Worm (Caenorhabditis elegans) whole organism, L4 larva: ENCODE measurements around the gene ZK380.4.

Experiments
- Y5F2A.4 ChIP-seq: fragments of 200-800 bp; sonication (Bioruptor generic); optimal IDR thresholded peaks from 2 replicates; lab custom pipeline; 2018; ENCODE audit warnings: mild to moderate bottlenecking, missing genetic modification characterization, missing compliant biosample characterization
- ZK546.5 ChIP-seq, 2 experiments: sonication (generic microtip); optimal IDR thresholded peaks; 2 replicates each; lab custom pipeline; 2017; ENCODE audit warnings: missing biosample characterization in 2 of 2, missing genetic modification characterization in 2 of 2
- aly-2 ChIP-seq: sonication (generic microtip); optimal IDR thresholded peaks from 2 replicates; lab custom pipeline; 2018; ENCODE audit warnings: missing biosample characterization, missing genetic modification characterization
- ama-1 ChIP-seq: fragments of 150-350 bp; optimal IDR thresholded peaks from 2 replicates; lab custom pipeline; 2014; ENCODE audit warnings: inconsistent platforms, mixed read lengths
- ceh-62 ChIP-seq: sonication (generic microtip); optimal IDR thresholded peaks from 2 replicates; lab custom pipeline; 2017; ENCODE audit warnings: missing biosample characterization, missing genetic modification characterization
- egl-27 ChIP-seq: sonication (generic microtip); optimal IDR thresholded peaks from 3 replicates; lab custom pipeline; 2017; ENCODE audit warnings: missing biosample characterization, missing genetic modification reagents, missing genetic modification characterization
- jun-1 ChIP-seq: fragments of 150-350 bp; optimal IDR thresholded peaks from 2 replicates; lab custom pipeline; 2014; ENCODE audit warnings: missing biosample characterization, missing genetic modification reagents, missing genetic modification characterization
- lin-38 ChIP-seq: fragments of 200-800 bp; sonication (Bioruptor generic); IDR thresholded peaks from 2 replicates; pipeline ENCODE4 v1.3.6; 2022; ENCODE audit warnings: missing genetic modification reagents, missing genetic modification characterization, missing compliant biosample characterization
- lsy-2 ChIP-seq, 2 experiments: fragments of 150-350 bp in 1 of 2; sonication (generic microtip) in 1 of 2; optimal IDR thresholded peaks; 2 replicates each; lab custom pipeline; 2014 to 2017; ENCODE audit warnings: missing biosample characterization in 2 of 2, missing genetic modification characterization in 2 of 2
- mxl-2 ChIP-seq: fragments of 200-800 bp; sonication (Bioruptor generic); conservative IDR thresholded peaks from 2 replicates; pipeline ENCODE4 v1.3.6; 2022; ENCODE audit warnings: missing genetic modification reagents, missing genetic modification characterization, missing compliant biosample characterization
- nhr-28 ChIP-seq: fragments of 150-350 bp; optimal IDR thresholded peaks from 2 replicates; lab custom pipeline; 2014; ENCODE audit warnings: missing biosample characterization, missing genetic modification characterization
- nhr-77 ChIP-seq: fragments of 150-350 bp; optimal IDR thresholded peaks from 2 replicates; lab custom pipeline; 2014; ENCODE audit warnings: missing biosample characterization, missing genetic modification characterization
- pha-4 ChIP-seq, 2 experiments: fragments of 150-350 bp in 1 of 2; fragments of 200-800 bp in 1 of 2; sonication (Bioruptor generic) in 1 of 2; IDR thresholded peaks in 1 of 2; optimal IDR thresholded peaks in 1 of 2; 2 replicates each; pipeline versions ENCODE4 v1.3.6 to Lab custom; 2014 to 2022; ENCODE audit warnings: missing genetic modification characterization in 2 of 2, missing genetic modification reagents in 2 of 2, missing biosample characterization in 1 of 2, missing compliant biosample characterization in 1 of 2
- set-16 ChIP-seq: fragments of 200-800 bp; sonication (Bioruptor generic); IDR thresholded peaks from 2 replicates; pipeline ENCODE4 v1.3.6; 2022; ENCODE audit warnings: missing genetic modification reagents, missing genetic modification characterization, missing compliant biosample characterization

- TF ChIP-seq aly-2 (tag; lab: Kevin White, UChicago) (no peak), pha-4 (GFP tag; IDR thresholded peaks at IDR 0.05; lab: Robert Waterston, UW) (no peak), pha-4 (tag; optimal IDR thresholded peaks at IDR 0.05; lab: Kevin White, UChicago) (no peak), nhr-77 (tag; lab: Kevin White, UChicago) (no peak), ama-1 (no peak), lin-38 (GFP tag; lab: Robert Waterston, UW) (no peak), ZK546.5 (tag; optimal IDR thresholded peaks at IDR 0.05; lab: Kevin White, UChicago) (no peak), jun-1 (tag; lab: Kevin White, UChicago) (no peak), ceh-62 (tag; lab: Kevin White, UChicago) (no peak), egl-27 (no peak), set-16 (GFP tag; lab: Robert Waterston, UW) (no peak), Y5F2A.4 (GFP tag; lab: Kevin White, UChicago) (no peak), lsy-2 (tag; optimal IDR thresholded peaks at IDR 0.05; lab: Kevin White, UChicago) (no peak), mxl-2 (no peak), nhr-28 (no peak)
Measured at ce11 chrX:1623048-1623447, 28.7 kb downstream of the ZK380.4 start.
